Fruit fly (Drosophila melanogaster) whole organism, prepupa: Measurements from ENCODE around the gene CG9701.

Source experiments
- Blimp-1 ChIP-seq: fragments of 200-800 bp; sonication (Bioruptor generic); optimal IDR thresholded peaks from 3 replicates; lab custom pipeline; 2017; ENCODE audit warnings: missing biosample characterization, missing genetic modification characterization, mild to moderate bottlenecking, moderate library complexity, missing genetic modification reagents
- CG10631 ChIP-seq: fragments of 200-800 bp; sonication (Bioruptor generic); optimal IDR thresholded peaks from 2 replicates; lab custom pipeline; 2016; ENCODE audit warnings: missing biosample characterization, missing genetic modification characterization
- CG11762 ChIP-seq: fragments of 200-800 bp; sonication (Bioruptor generic); optimal IDR thresholded peaks from 3 replicates; lab custom pipeline; 2016; ENCODE audit warnings: missing biosample characterization, missing genetic modification characterization; ENCODE audit not compliant: insufficient read depth
- CG11902 ChIP-seq: fragments of 200-800 bp; sonication (Bioruptor generic); optimal IDR thresholded peaks from 3 replicates; lab custom pipeline; 2016; ENCODE audit warnings: missing biosample characterization, missing genetic modification characterization
- CG15336 ChIP-seq: fragments of 200-800 bp; sonication (Bioruptor generic); IDR thresholded peaks from 2 replicates; pipeline ENCODE4 v1.3.6; 2022; ENCODE audit warnings: missing biosample characterization, missing genetic modification characterization
- CG1621 ChIP-seq: fragments of 200-800 bp; sonication (Bioruptor generic); optimal IDR thresholded peaks from 3 replicates; lab custom pipeline; 2018; ENCODE audit warnings: missing biosample characterization, mild to moderate bottlenecking, missing genetic modification characterization
- CG16779 ChIP-seq: fragments of 200-800 bp; sonication (Bioruptor generic); optimal IDR thresholded peaks from 3 replicates; lab custom pipeline; 2017; ENCODE audit warnings: missing biosample characterization, mild to moderate bottlenecking, missing genetic modification characterization
- CG31627 ChIP-seq: fragments of 200-800 bp; sonication (Bioruptor generic); optimal IDR thresholded peaks from 3 replicates; lab custom pipeline; 2016; ENCODE audit warnings: missing biosample characterization, missing genetic modification characterization
- CG32006 ChIP-seq: fragments of 200-800 bp; sonication (Bioruptor generic); optimal IDR thresholded peaks from 3 replicates; lab custom pipeline; 2017; ENCODE audit warnings: missing biosample characterization, mild to moderate bottlenecking, missing genetic modification characterization
- CG34406 ChIP-seq: fragments of 200-800 bp; sonication (Bioruptor generic); optimal IDR thresholded peaks from 3 replicates; lab custom pipeline; 2016; ENCODE audit warnings: missing biosample characterization, missing genetic modification characterization
- CG3919 ChIP-seq: fragments of 200-800 bp; sonication (Bioruptor generic); optimal IDR thresholded peaks from 3 replicates; lab custom pipeline; 2016; ENCODE audit warnings: missing biosample characterization, missing genetic modification characterization
- CG4318 ChIP-seq: fragments of 200-800 bp; sonication (Bioruptor generic); optimal IDR thresholded peaks from 3 replicates; lab custom pipeline; 2017; ENCODE audit warnings: missing biosample characterization, mild to moderate bottlenecking, missing genetic modification characterization
- CG6163 ChIP-seq: fragments of 200-800 bp; sonication (Bioruptor generic); IDR thresholded peaks from 3 replicates; pipeline ENCODE4 v1.3.6; 2022; ENCODE audit warnings: missing biosample characterization, missing genetic modification characterization
- CG6276 ChIP-seq: fragments of 200-800 bp; sonication (Bioruptor generic); optimal IDR thresholded peaks from 2 replicates; lab custom pipeline; 2017; ENCODE audit warnings: missing biosample characterization, mild to moderate bottlenecking, missing genetic modification characterization
- CG6792 ChIP-seq: fragments of 200-800 bp; sonication (Bioruptor generic); optimal IDR thresholded peaks from 3 replicates; lab custom pipeline; 2016; ENCODE audit warnings: missing biosample characterization, missing genetic modification characterization
- CG6808 ChIP-seq: fragments of 200-800 bp; sonication (Bioruptor generic); optimal IDR thresholded peaks from 3 replicates; lab custom pipeline; 2017; ENCODE audit warnings: missing biosample characterization, missing genetic modification characterization, mild to moderate bottlenecking, moderate library complexity, missing genetic modification reagents
- CG6854 ChIP-seq: fragments of 200-800 bp; sonication (Bioruptor generic); optimal IDR thresholded peaks from 2 replicates; lab custom pipeline; 2017; ENCODE audit warnings: missing biosample characterization, mild to moderate bottlenecking, missing genetic modification characterization
- CG8119 ChIP-seq: fragments of 200-800 bp; sonication (Bioruptor generic); IDR thresholded peaks from 3 replicates; pipeline ENCODE4 v1.3.6; 2022; ENCODE audit warnings: missing biosample characterization, missing genetic modification characterization
- CG8319 ChIP-seq: fragments of 200-800 bp; sonication (Bioruptor generic); optimal IDR thresholded peaks from 3 replicates; lab custom pipeline; 2016; ENCODE audit warnings: missing biosample characterization, missing genetic modification characterization
- CG8632 ChIP-seq: fragments of 200-800 bp; sonication (Bioruptor generic); optimal IDR thresholded peaks from 3 replicates; lab custom pipeline; 2016; ENCODE audit warnings: missing biosample characterization, missing genetic modification characterization
- Eip75B ChIP-seq: fragments of 200-800 bp; sonication (Bioruptor generic); optimal IDR thresholded peaks from 3 replicates; lab custom pipeline; 2016; ENCODE audit warnings: missing biosample characterization, missing genetic modification characterization
- Eip78C ChIP-seq: fragments of 200-800 bp; sonication (Bioruptor generic); peaks from one replicate; lab custom pipeline; 2016; ENCODE audit warnings: missing biosample characterization, missing genetic modification characterization
- Eip93F ChIP-seq: fragments of 200-800 bp; sonication (Bioruptor generic); optimal IDR thresholded peaks from 2 replicates; lab custom pipeline; 2016; ENCODE audit warnings: missing biosample characterization, mild to moderate bottlenecking, missing genetic modification characterization
- Ets21C ChIP-seq: fragments of 200-800 bp; sonication (Bioruptor generic); optimal IDR thresholded peaks from 3 replicates; lab custom pipeline; 2016; ENCODE audit warnings: missing biosample characterization, missing genetic modification characterization
- Ets96B ChIP-seq: fragments of 200-800 bp; optimal IDR thresholded peaks from 2 replicates; lab custom pipeline; 2019; ENCODE audit warnings: missing biosample characterization, mild to moderate bottlenecking, missing genetic modification characterization, moderate library complexity
- Gug ChIP-seq: fragments of 200-800 bp; sonication (Bioruptor generic); IDR thresholded peaks from 2 replicates; pipeline ENCODE4 v1.3.6; 2022; ENCODE audit warnings: missing biosample characterization, missing genetic modification characterization
- Hr4 ChIP-seq: fragments of 200-800 bp; sonication (Bioruptor generic); optimal IDR thresholded peaks from 3 replicates; lab custom pipeline; 2016; ENCODE audit warnings: missing biosample characterization, missing genetic modification characterization
- Lpt ChIP-seq: fragments of 200-800 bp; sonication (Bioruptor generic); optimal IDR thresholded peaks from 3 replicates; lab custom pipeline; 2016; ENCODE audit warnings: missing biosample characterization, missing genetic modification characterization
- OdsH ChIP-seq: fragments of 200-800 bp; sonication (Bioruptor generic); optimal IDR thresholded peaks from 3 replicates; lab custom pipeline; 2016; ENCODE audit warnings: missing biosample characterization, missing genetic modification characterization
- Smox ChIP-seq: fragments of 200-800 bp; sonication (Bioruptor generic); optimal IDR thresholded peaks from 3 replicates; lab custom pipeline; 2016; ENCODE audit warnings: missing biosample characterization, missing genetic modification characterization
- Sox14 ChIP-seq: fragments of 200-800 bp; sonication (Bioruptor generic); optimal IDR thresholded peaks from 3 replicates; lab custom pipeline; 2016; ENCODE audit warnings: missing biosample characterization, missing genetic modification characterization
- Sox15 ChIP-seq: fragments of 200-800 bp; sonication (Bioruptor generic); optimal IDR thresholded peaks from 3 replicates; lab custom pipeline; 2016; ENCODE audit warnings: missing biosample characterization, missing genetic modification characterization
- acj6 ChIP-seq: fragments of 200-800 bp; sonication (Bioruptor generic); optimal IDR thresholded peaks from 3 replicates; lab custom pipeline; 2016; ENCODE audit warnings: missing biosample characterization, missing genetic modification characterization
- dac ChIP-seq: fragments of 200-800 bp; sonication (Bioruptor generic); optimal IDR thresholded peaks from 2 replicates; lab custom pipeline; 2017; ENCODE audit warnings: missing biosample characterization, mild to moderate bottlenecking, missing genetic modification characterization
- eg ChIP-seq: fragments of 200-800 bp; sonication (Bioruptor generic); IDR thresholded peaks from 3 replicates; pipeline ENCODE4 v1.3.6; 2022; ENCODE audit warnings: missing biosample characterization, missing genetic modification characterization
- esn ChIP-seq: fragments of 200-800 bp; sonication (Bioruptor generic); optimal IDR thresholded peaks from 2 replicates; lab custom pipeline; 2016; ENCODE audit warnings: missing biosample characterization, mild to moderate bottlenecking, missing genetic modification characterization, moderate library complexity
- fd59A ChIP-seq: fragments of 200-800 bp; sonication (Bioruptor generic); optimal IDR thresholded peaks from 2 replicates; lab custom pipeline; 2017; ENCODE audit warnings: missing biosample characterization, mild to moderate bottlenecking, missing genetic modification characterization, missing genetic modification reagents
- fd85E ChIP-seq: fragments of 200-800 bp; sonication (Bioruptor generic); optimal IDR thresholded peaks from 3 replicates; lab custom pipeline; 2016; ENCODE audit warnings: missing biosample characterization, missing genetic modification characterization
- fkh ChIP-seq: fragments of 200-800 bp; sonication (Bioruptor generic); optimal IDR thresholded peaks from 3 replicates; lab custom pipeline; 2017; ENCODE audit warnings: missing biosample characterization, mild to moderate bottlenecking, missing genetic modification characterization, moderate library complexity
- lz ChIP-seq: fragments of 200-800 bp; sonication (Bioruptor generic); optimal IDR thresholded peaks from 3 replicates; lab custom pipeline; 2016; ENCODE audit warnings: missing biosample characterization, missing genetic modification characterization
- pdm3 ChIP-seq: fragments of 200-800 bp; sonication (Bioruptor generic); optimal IDR thresholded peaks from 3 replicates; lab custom pipeline; 2016; ENCODE audit warnings: missing biosample characterization, missing genetic modification characterization
- salr ChIP-seq, 2 experiments: fragments of 200-800 bp; sonication (Bioruptor generic); optimal IDR thresholded peaks; 3 replicates each; lab custom pipeline; 2016 to 2018; ENCODE audit warnings: missing biosample characterization in 2 of 2, missing genetic modification characterization in 2 of 2, mild to moderate bottlenecking in 1 of 2
- spab ChIP-seq: fragments of 200-800 bp; sonication (Bioruptor generic); optimal IDR thresholded peaks from 2 replicates; lab custom pipeline; 2017; ENCODE audit warnings: missing biosample characterization, mild to moderate bottlenecking, missing genetic modification characterization, missing genetic modification reagents
- ss ChIP-seq, 2 experiments: fragments of 200-800 bp; sonication (Bioruptor generic); optimal IDR thresholded peaks; 2 replicates in 1 of 2; 3 replicates in 1 of 2; lab custom pipeline; 2017 to 2018; ENCODE audit warnings: mild to moderate bottlenecking in 2 of 2, missing biosample characterization in 2 of 2, missing genetic modification characterization in 2 of 2, moderate library complexity in 1 of 2
- svp ChIP-seq: fragments of 200-800 bp; sonication (Bioruptor generic); peaks from one replicate; lab custom pipeline; 2016; ENCODE audit warnings: missing biosample characterization, missing genetic modification characterization
- topi ChIP-seq: fragments of 200-800 bp; sonication (Bioruptor generic); optimal IDR thresholded peaks from 3 replicates; lab custom pipeline; 2016; ENCODE audit warnings: missing biosample characterization, missing genetic modification characterization
- vri ChIP-seq: fragments of 200-800 bp; sonication (Bioruptor generic); optimal IDR thresholded peaks from 3 replicates; lab custom pipeline; 2016; ENCODE audit warnings: missing biosample characterization, mild to moderate bottlenecking, missing genetic modification characterization

CG9701 gene

dm6 chr3L:16758504-16759109 lies 25.3 kb downstream of the CG9701 start (continued):
- TF ChIP-seq CG4318 (GFP tag; lab: Kevin White, UChicago) (peak; percentile 76), vri (GFP tag; lab: Kevin White, UChicago) (peak; percentile 30), Hr4 (GFP tag; lab: Kevin White, UChicago) (peak; percentile 86), lz (GFP tag; lab: Kevin White, UChicago) (peak; percentile 73), ss (GFP tag; optimal IDR thresholded peaks at IDR 0.05; lab: Kevin White, UChicago) (peak; percentile 93 to 96), Blimp-1 (peak; percentile 53), esn (peak; percentile 82), Eip78C (GFP tag; lab: Kevin White, UChicago) (peak; percentile 98), OdsH (GFP tag; lab: Kevin White, UChicago) (peak; percentile 82), Sox15 (GFP tag; lab: Kevin White, UChicago) (peak; percentile 61), fkh (GFP tag; lab: Kevin White, UChicago) (no peak), Smox (GFP tag; lab: Kevin White, UChicago) (peak; percentile 63), fd59A (GFP tag; lab: Kevin White, UChicago) (peak; percentile 74), CG15336 (GFP tag; lab: Robert Waterston, UW) (peak; percentile 87), CG16779 (tag; lab: Kevin White, UChicago) (peak; percentile 70), topi (GFP tag; lab: Kevin White, UChicago) (peak; percentile 82), pdm3 (GFP tag; lab: Kevin White, UChicago) (peak; percentile 82), CG8319 (peak; percentile 47), CG31627 (GFP tag; lab: Kevin White, UChicago) (peak; percentile 60), Ets21C (GFP tag; lab: Kevin White, UChicago) (peak; percentile 53), CG8119 (GFP tag; lab: Robert Waterston, UW) (peak; percentile 86), Eip93F (GFP tag; lab: Kevin White, UChicago) (peak; percentile 17), CG34406 (GFP tag; lab: Kevin White, UChicago) (peak; percentile 69), acj6 (peak; percentile 73), fd85E (GFP tag; lab: Kevin White, UChicago) (peak; percentile 47), Gug (GFP tag; lab: Robert Waterston, UW) (peak; percentile 70), salr (GFP tag; optimal IDR thresholded peaks at IDR 0.05; lab: Kevin White, UChicago) (peak; percentile 70 to 71), CG8632 (peak; percentile 75), CG6792 (GFP tag; lab: Kevin White, UChicago) (peak; percentile 85), CG6808 (GFP tag; lab: Kevin White, UChicago) (peak; percentile 94), CG11902 (GFP tag; lab: Kevin White, UChicago) (peak; percentile 70), CG6163 (GFP tag; lab: Robert Waterston, UW) (peak; percentile 93), Sox14 (GFP tag; lab: Kevin White, UChicago) (peak; percentile 79), CG6276 (peak; percentile 77), eg (GFP tag; lab: Robert Waterston, UW) (peak; percentile 83), Eip75B (GFP tag; lab: Kevin White, UChicago) (peak; percentile 91), CG6854 (GFP tag; lab: Kevin White, UChicago) (no peak), CG32006 (GFP tag; lab: Kevin White, UChicago) (peak; percentile 82)

dm6 chr3L:16759483-16759882 lies 26.1 kb downstream of the CG9701 start:
- peak; percentile 88 for TF ChIP-seq Eip78C (GFP tag; lab: Kevin White, UChicago)
- TF ChIP-seq Eip75B (GFP tag; lab: Kevin White, UChicago) = peak; percentile 13
- TF ChIP-seq CG3919 (GFP tag; lab: Kevin White, UChicago) = peak; percentile 5
- TF ChIP-seq ss (GFP tag; optimal IDR thresholded peaks at IDR 0.05; lab: Kevin White, UChicago) = peak in 1 of 2 experiments; percentile 15
- TF ChIP-seq Lpt (GFP tag; lab: Kevin White, UChicago) = no peak
- peak; percentile 66 for TF ChIP-seq CG8119 (GFP tag; lab: Robert Waterston, UW)
- TF ChIP-seq CG6163 (GFP tag; lab: Robert Waterston, UW) = 0 out of 3 replicates have a peak, but pooled peaks have one; percentile 11
- TF ChIP-seq CG6854 (GFP tag; lab: Kevin White, UChicago) = no peak
- peak; percentile 49 for TF ChIP-seq Hr4 (GFP tag; lab: Kevin White, UChicago)
- TF ChIP-seq CG32006 (GFP tag; lab: Kevin White, UChicago) = peak; percentile 67
- peak; percentile 30 for TF ChIP-seq fd59A (GFP tag; lab: Kevin White, UChicago)
- no peak for TF ChIP-seq dac (GFP tag; lab: Kevin White, UChicago)
- TF ChIP-seq CG1621 (tag; lab: Kevin White, UChicago) = no peak
- TF ChIP-seq CG11762 = no peak
- TF ChIP-seq CG6276 = peak; percentile 14
- peak; percentile 31 for TF ChIP-seq CG10631 (GFP tag; lab: Kevin White, UChicago)
- peak; percentile 7 for TF ChIP-seq CG6808 (GFP tag; lab: Kevin White, UChicago)
- no peak for TF ChIP-seq CG8319
- peak; percentile 57 for TF ChIP-seq Ets96B (tag; lab: Kevin White, UChicago)
- no peak for TF ChIP-seq Sox15 (GFP tag; lab: Kevin White, UChicago)
- TF ChIP-seq CG15336 (GFP tag; lab: Robert Waterston, UW) = peak; percentile 55
- TF ChIP-seq spab = peak; percentile 27
- TF ChIP-seq svp = peak; percentile 32
